Worm (Caenorhabditis elegans) whole organism, L1 larva: ENCODE results near the gene fbxa-171.

Experiments
- blmp-1 ChIP-seq: fragments of 150-350 bp; optimal IDR thresholded peaks from 2 replicates; lab custom pipeline; 2014; ENCODE audit warnings: missing biosample characterization, missing genetic modification characterization
- dpl-1 ChIP-seq, 3 experiments: fragments of 150-350 bp in 2 of 3; sonication (generic microtip) in 1 of 3; optimal IDR thresholded peaks; 2 replicates each; lab custom pipeline; 2014 to 2017; ENCODE audit warnings: missing biosample characterization in 3 of 3, missing genetic modification characterization in 3 of 3, missing genetic modification reagents in 3 of 3
- lin-39 ChIP-seq: fragments of 150-350 bp; optimal IDR thresholded peaks from 2 replicates; lab custom pipeline; 2014; ENCODE audit warnings: missing biosample characterization, missing genetic modification reagents, missing genetic modification characterization
- lsy-2 ChIP-seq, 2 experiments: fragments of 150-350 bp; optimal IDR thresholded peaks; 2 replicates each; lab custom pipeline; 2014; ENCODE audit warnings: missing biosample characterization in 2 of 2, missing genetic modification characterization in 2 of 2

DNA sequence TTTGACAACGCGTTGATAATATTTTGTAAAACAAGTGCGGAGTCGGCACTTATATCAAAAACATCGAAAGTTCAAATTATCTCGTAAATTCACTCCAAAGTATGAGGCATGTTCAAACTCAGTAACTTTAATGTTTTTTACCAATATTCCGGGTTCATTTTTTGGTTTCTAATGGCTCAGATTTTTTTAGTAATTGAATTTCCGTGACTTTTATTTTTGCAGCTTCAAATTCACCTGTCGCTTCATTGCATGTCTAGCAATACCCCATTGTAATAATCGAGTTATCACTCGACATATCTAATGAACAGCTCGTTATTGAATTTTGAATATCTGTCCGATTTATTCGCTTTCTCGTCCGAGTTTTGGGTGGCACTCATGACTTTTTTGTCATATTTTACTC lies 38.1 kb downstream of the fbxa-171 start, which contains the start of gene srz-90:
- TF ChIP-seq lsy-2 (tag; optimal IDR thresholded peaks at IDR 0.05; lab: Kevin White, UChicago): no peak
- no peak for TF ChIP-seq dpl-1 (GFP tag; optimal IDR thresholded peaks at IDR 0.05; lab: Kevin White, UChicago)
- TF ChIP-seq lin-39 (tag; lab: Kevin White, UChicago): no peak
- no peak for TF ChIP-seq blmp-1 (tag; lab: Kevin White, UChicago)
